Worm (Caenorhabditis elegans): ENCODE results near the gene srd-64.
A peak's percentile ranks its signal among the peaks of the same experiment; 100 is the strongest.

The srd-64 gene

ce11 chrIII:1695006-1695405, at the start of gene srd-64:
Gene srd-64, minus strand, starts transcription at chrIII:1695106.
- TF ChIP-seq klf-2 (GFP tag; conservative IDR thresholded peaks at IDR 0.05) (no peak), cog-1 (tag; optimal IDR thresholded peaks at IDR 0.05) (no peak)

DNA sequence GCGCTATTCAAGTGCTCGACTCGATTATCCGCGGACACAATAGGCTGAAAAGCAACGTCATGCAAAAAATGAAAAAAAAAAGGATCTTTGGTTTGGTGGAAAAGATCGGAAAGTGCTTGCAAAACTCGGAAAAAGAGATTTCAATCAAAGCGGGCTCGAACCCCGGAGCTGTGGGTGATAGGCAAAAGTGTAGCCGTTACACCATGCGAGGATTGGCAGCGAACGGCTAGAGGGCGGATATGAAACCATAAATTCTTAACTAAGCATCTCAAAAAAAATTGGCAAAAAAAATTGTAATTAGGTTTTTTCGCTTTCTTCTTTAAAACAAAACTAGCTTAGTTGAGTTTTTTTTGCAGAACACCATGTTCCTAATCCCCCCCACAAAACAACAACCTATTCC, 49.6 kb upstream of the srd-64 start:
- TF ChIP-seq tab-1 (GFP tag; IDR thresholded peaks at IDR 0.05) (no peak), cog-1 (tag; optimal IDR thresholded peaks at IDR 0.05) (no peak), ref-1 (GFP tag; conservative IDR thresholded peaks at IDR 0.05) (no peak), ztf-29 (GFP tag; IDR thresholded peaks at IDR 0.05) (no peak), med-1 (GFP tag; optimal IDR thresholded peaks at IDR 0.05; ENCODE audit: insufficient read depth) (no peak), ztf-23 (GFP tag; IDR thresholded peaks at IDR 0.05) (no peak), T22C8.4 (GFP tag; IDR thresholded peaks at IDR 0.05) (no peak), klf-2 (GFP tag; conservative IDR thresholded peaks at IDR 0.05) (no peak), flt-1 (GFP tag; IDR thresholded peaks at IDR 0.05) (no peak)

DNA sequence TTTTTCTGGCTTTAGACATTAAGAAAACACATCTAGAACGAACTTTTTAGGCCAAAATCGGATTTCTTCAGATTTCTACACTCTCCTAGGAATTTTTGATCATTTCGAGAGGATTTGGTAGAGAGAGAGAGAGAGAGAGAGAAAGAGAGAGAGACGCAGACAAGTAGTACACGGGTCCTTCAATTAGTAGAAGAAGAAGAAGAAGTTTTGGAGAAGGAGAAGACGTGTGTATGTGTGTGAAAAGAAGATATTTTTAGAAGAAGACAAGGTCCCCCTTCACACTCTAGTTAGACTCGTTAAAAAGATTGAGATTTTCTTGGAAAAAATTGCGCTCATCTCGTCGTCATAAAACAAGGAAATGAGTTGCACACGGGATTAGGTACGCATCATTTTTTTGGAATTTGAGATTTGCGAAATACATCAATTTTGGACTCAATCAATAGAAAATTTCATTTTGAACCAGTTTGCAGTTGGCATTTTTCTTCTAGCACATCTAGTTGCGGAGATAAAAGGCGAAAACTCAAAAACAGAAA, 48.6 kb upstream of the srd-64 start:
- no peak for TF ChIP-seq cog-1 (tag; optimal IDR thresholded peaks at IDR 0.05)
- TF ChIP-seq klf-2 (GFP tag; conservative IDR thresholded peaks at IDR 0.05): no peak
- TF ChIP-seq flt-1 (GFP tag; IDR thresholded peaks at IDR 0.05): no peak
- TF ChIP-seq ztf-29 (GFP tag; IDR thresholded peaks at IDR 0.05): no peak
- TF ChIP-seq ztf-23 (GFP tag; IDR thresholded peaks at IDR 0.05): no peak
- no peak for TF ChIP-seq med-1 (GFP tag; optimal IDR thresholded peaks at IDR 0.05; ENCODE audit: insufficient read depth)
- no peak for TF ChIP-seq tab-1 (GFP tag; IDR thresholded peaks at IDR 0.05)
- no peak for TF ChIP-seq ref-1 (GFP tag; conservative IDR thresholded peaks at IDR 0.05)

DNA sequence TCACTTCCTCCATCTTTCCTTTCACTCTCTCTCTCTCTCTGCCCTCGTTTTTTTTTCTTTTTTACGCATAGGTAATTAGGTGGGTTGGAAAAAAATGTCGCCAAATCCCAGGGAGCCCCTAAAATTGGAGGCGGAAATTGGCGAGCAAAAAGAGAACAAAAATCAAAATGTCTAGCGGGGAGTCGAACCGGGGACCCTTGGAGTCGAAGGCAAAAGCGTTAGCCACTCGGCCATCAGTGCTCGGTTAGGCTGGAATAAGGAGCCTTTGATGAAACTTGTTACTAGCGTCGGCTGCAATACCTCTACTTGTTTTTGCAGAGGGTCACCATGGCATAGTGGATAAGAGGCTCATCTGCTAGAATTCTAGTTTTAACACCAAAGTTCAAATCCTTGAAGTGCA, 48.2 kb upstream of the srd-64 start:
- no peak for TF ChIP-seq klf-2 (GFP tag; conservative IDR thresholded peaks at IDR 0.05)
- no peak for TF ChIP-seq flt-1 (GFP tag; IDR thresholded peaks at IDR 0.05)
- TF ChIP-seq tab-1 (GFP tag; IDR thresholded peaks at IDR 0.05): no peak
- TF ChIP-seq T22C8.4 (GFP tag; IDR thresholded peaks at IDR 0.05): no peak
- no peak for TF ChIP-seq ztf-23 (GFP tag; IDR thresholded peaks at IDR 0.05)
- TF ChIP-seq ref-1 (GFP tag; conservative IDR thresholded peaks at IDR 0.05): no peak
- no peak for TF ChIP-seq cog-1 (tag; optimal IDR thresholded peaks at IDR 0.05)
- TF ChIP-seq ztf-29 (GFP tag; IDR thresholded peaks at IDR 0.05): no peak
- no peak for TF ChIP-seq med-1 (GFP tag; optimal IDR thresholded peaks at IDR 0.05; ENCODE audit: insufficient read depth)

- no peak for TF ChIP-seq cog-1 (tag; optimal IDR thresholded peaks at IDR 0.05)
- TF ChIP-seq klf-2 (GFP tag; conservative IDR thresholded peaks at IDR 0.05): no peak
- TF ChIP-seq ref-1 (GFP tag; conservative IDR thresholded peaks at IDR 0.05): no peak
- TF ChIP-seq ztf-29 (GFP tag; IDR thresholded peaks at IDR 0.05): no peak
- no peak for TF ChIP-seq tab-1 (GFP tag; IDR thresholded peaks at IDR 0.05)
- TF ChIP-seq T22C8.4 (GFP tag; IDR thresholded peaks at IDR 0.05): no peak
- no peak for TF ChIP-seq med-1 (GFP tag; optimal IDR thresholded peaks at IDR 0.05; ENCODE audit: insufficient read depth)
- TF ChIP-seq flt-1 (GFP tag; IDR thresholded peaks at IDR 0.05): no peak
- no peak for TF ChIP-seq ztf-23 (GFP tag; IDR thresholded peaks at IDR 0.05)
Observed at ce11 chrIII:1733412-1733811, 38.5 kb upstream of the srd-64 start.

DNA sequence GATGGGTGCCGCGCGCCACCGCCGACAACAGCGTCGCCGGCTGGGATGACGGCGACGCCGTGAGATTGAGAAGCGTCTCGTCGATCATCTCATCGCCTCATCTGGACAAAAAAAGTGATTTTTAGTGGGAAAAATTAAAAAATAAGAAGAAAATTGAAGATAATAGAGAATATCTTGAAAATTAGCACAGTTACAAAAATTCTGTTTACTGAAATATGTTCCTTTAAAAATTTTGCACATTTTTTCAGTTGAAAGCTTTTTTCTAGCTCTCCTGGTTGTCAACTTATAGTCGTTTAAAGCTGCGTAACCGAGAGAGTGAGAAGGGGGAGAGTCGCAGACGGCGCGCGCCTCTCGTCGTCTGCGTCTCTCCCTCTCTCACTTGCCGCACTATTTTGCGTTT, 38.1 kb upstream of the srd-64 start, which contains the start of gene ser-4:
ser-4 (minus strand) TSS at position 101 of the 400 bp plus-strand sequence.
- TF ChIP-seq ztf-23 (GFP tag; IDR thresholded peaks at IDR 0.05) (no peak), klf-2 (GFP tag; conservative IDR thresholded peaks at IDR 0.05) (no peak), med-1 (GFP tag; optimal IDR thresholded peaks at IDR 0.05; ENCODE audit: insufficient read depth) (no peak), T22C8.4 (GFP tag; IDR thresholded peaks at IDR 0.05) (no peak), tab-1 (GFP tag; IDR thresholded peaks at IDR 0.05) (no peak), ref-1 (GFP tag; conservative IDR thresholded peaks at IDR 0.05) (no peak)

DNA sequence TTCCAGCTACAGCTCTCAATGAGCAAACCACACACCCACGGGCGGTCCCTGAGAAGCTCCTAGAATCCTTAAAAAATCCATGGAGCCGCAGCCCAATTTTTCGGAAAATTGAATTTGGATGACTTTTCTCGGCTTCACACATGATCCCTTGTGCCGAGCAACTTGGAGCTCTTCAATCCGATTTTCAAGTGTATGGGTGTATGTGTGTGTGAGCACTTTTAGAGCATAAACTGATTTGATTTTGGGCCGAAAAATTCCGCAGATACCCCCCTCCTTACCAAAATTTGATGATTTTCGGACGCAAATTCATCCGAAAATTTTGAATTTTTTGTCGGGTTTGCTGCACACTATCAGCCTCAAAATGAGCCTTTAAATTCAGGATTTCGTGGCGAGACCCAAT, 36.9 kb upstream of the srd-64 start:
- TF ChIP-seq ztf-29 (GFP tag; IDR thresholded peaks at IDR 0.05) (no peak), med-1 (GFP tag; optimal IDR thresholded peaks at IDR 0.05; ENCODE audit: insufficient read depth) (no peak), flt-1 (GFP tag; IDR thresholded peaks at IDR 0.05) (no peak), T22C8.4 (GFP tag; IDR thresholded peaks at IDR 0.05) (no peak), tab-1 (GFP tag; IDR thresholded peaks at IDR 0.05) (no peak), klf-2 (GFP tag; conservative IDR thresholded peaks at IDR 0.05) (no peak), cog-1 (tag; optimal IDR thresholded peaks at IDR 0.05) (no peak), ztf-23 (GFP tag; IDR thresholded peaks at IDR 0.05) (no peak)

- peak; percentile 50; the same call in 1 of the 2 replicates for TF ChIP-seq ztf-29 (GFP tag; IDR thresholded peaks at IDR 0.05)
- no peak for TF ChIP-seq flt-1 (GFP tag; IDR thresholded peaks at IDR 0.05)
Observed at ce11 chrIII:1718800-1719199, 23.9 kb upstream of the srd-64 start.

ce11 chrIII:1717772-1718171, 22.9 kb upstream of the srd-64 start:
- no peak for TF ChIP-seq tab-1 (GFP tag; IDR thresholded peaks at IDR 0.05)
- TF ChIP-seq flt-1 (GFP tag; IDR thresholded peaks at IDR 0.05): no peak
- no peak for TF ChIP-seq T22C8.4 (GFP tag; IDR thresholded peaks at IDR 0.05)
- TF ChIP-seq ztf-23 (GFP tag; IDR thresholded peaks at IDR 0.05): no peak
- no peak for TF ChIP-seq med-1 (GFP tag; optimal IDR thresholded peaks at IDR 0.05; ENCODE audit: insufficient read depth)
- TF ChIP-seq klf-2 (GFP tag; conservative IDR thresholded peaks at IDR 0.05): no peak
- no peak for TF ChIP-seq cog-1 (tag; optimal IDR thresholded peaks at IDR 0.05)
- TF ChIP-seq ztf-29 (GFP tag; IDR thresholded peaks at IDR 0.05): no peak
- TF ChIP-seq ref-1 (GFP tag; conservative IDR thresholded peaks at IDR 0.05): no peak

DNA sequence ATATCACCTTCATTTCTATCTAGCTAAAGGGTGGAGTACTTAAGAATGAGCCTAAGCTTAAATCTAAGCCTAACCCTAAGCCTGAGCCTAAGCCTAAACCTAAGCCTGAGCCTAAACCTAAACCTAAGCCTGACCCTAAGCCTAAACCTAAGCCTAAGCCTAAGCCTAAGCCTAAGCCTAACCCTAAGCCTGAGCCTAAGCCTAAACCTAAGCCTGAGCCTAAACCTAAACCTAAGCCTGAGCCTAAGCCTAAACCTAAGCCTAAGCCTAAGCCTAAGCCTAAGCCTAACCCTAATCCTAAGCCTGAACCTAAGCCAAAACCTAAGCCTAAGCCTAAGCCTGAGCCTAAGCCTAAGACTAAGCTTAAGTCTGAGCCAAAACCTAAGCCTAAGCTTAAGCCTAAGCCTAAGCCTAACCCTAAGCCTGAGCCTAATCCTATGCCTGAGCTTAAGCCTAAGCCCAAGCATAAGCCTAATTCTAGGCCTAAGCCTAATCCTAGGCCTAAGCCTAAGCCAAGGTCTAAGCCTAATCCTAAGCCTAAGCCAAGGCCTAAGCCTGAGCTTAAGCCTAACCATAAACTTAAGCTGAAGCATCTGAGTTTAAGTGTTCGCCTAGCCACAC, 19.2 kb upstream of the srd-64 start:
- TF ChIP-seq ztf-23 (GFP tag; IDR thresholded peaks at IDR 0.05) (0 out of 2 replicates have a peak, but pooled peaks have one; percentile 60), tab-1 (GFP tag; IDR thresholded peaks at IDR 0.05) (no peak), ztf-29 (GFP tag; IDR thresholded peaks at IDR 0.05) (no peak), ref-1 (GFP tag; conservative IDR thresholded peaks at IDR 0.05) (no peak)

All from whole organism, midembryonic.